Fruit fly (Drosophila melanogaster): ENCODE measurements around the gene CG16863.

CG16863 gene

DNA sequence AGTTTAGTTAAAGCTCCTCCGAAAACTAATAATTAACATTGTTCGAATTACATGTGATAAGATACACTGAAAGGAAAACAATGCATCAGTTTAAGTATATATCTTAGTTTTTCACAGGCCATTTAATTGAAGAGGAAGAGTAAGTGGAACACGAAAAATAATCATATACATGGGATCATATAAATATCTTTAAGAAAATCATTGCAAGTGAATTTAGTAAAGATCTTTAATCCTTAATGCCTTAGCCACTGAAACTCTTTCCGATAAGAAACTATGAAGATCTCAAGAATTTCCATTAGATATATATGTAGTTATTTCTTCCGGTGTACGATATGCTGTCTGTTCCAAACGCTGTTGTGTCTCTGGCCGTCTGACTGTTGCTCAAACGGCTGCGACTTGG is 12.1 kb upstream of the CG16863 start (continued):
- no peak for TF ChIP-seq lov (optimal IDR thresholded peaks at IDR 0.05)
- TF ChIP-seq lov (GFP tag; IDR thresholded peaks at IDR 0.05): no peak
- TF ChIP-seq abd-A (tag; optimal IDR thresholded peaks at IDR 0.05): no peak
- TF ChIP-seq MBD-R2 (GFP tag; IDR thresholded peaks at IDR 0.05): no peak
- peak; percentile 76 for TF ChIP-seq Drgx (GFP tag; IDR thresholded peaks at IDR 0.05)
- no peak for TF ChIP-seq pan (optimal IDR thresholded peaks at IDR 0.05)
- peak in 1 of 2 experiments; percentile 47 for TF ChIP-seq pan (GFP tag; optimal IDR thresholded peaks at IDR 0.05 in 1 of 2, IDR thresholded peaks at IDR 0.05 in 1 of 2)
- TF ChIP-seq fd64A (GFP tag; optimal IDR thresholded peaks at IDR 0.05): no peak
- TF ChIP-seq slbo (GFP tag; IDR thresholded peaks at IDR 0.05): peak; percentile 73
- TF ChIP-seq ham (GFP tag; IDR thresholded peaks at IDR 0.05): no peak
- TF ChIP-seq CG1792 (GFP tag; optimal IDR thresholded peaks at IDR 0.05): peak; percentile 14
- TF ChIP-seq CG17361 (GFP tag; IDR thresholded peaks at IDR 0.05): peak; percentile 65
- TF ChIP-seq CG15514 (GFP tag; optimal IDR thresholded peaks at IDR 0.05): peak; percentile 10
- TF ChIP-seq HmgZ (tag; optimal IDR thresholded peaks at IDR 0.05): peak; percentile 19
- no peak for TF ChIP-seq klu (GFP tag; IDR thresholded peaks at IDR 0.05)
- no peak for TF ChIP-seq NFAT (GFP tag; IDR thresholded peaks at IDR 0.05)
- peak; percentile 53 for TF ChIP-seq NfI (GFP tag; optimal IDR thresholded peaks at IDR 0.05)
- TF ChIP-seq CG17328 (GFP tag; IDR thresholded peaks at IDR 0.05): 0 out of 2 replicates have a peak, but pooled peaks have one; percentile 19
- TF ChIP-seq H2.0 (GFP tag; IDR thresholded peaks at IDR 0.05): 0 out of 2 replicates have a peak, but pooled peaks have one; percentile 7
- TF ChIP-seq scrt (GFP tag; optimal IDR thresholded peaks at IDR 0.05): peak; percentile 13
- peak; percentile 36 for TF ChIP-seq slou (GFP tag; optimal IDR thresholded peaks at IDR 0.05)
- peak; percentile 48 for TF ChIP-seq Xbp1 (GFP tag; optimal IDR thresholded peaks at IDR 0.05)
- no peak for TF ChIP-seq insv (GFP tag; optimal IDR thresholded peaks at IDR 0.05)
- no peak for TF ChIP-seq CG11695 (GFP tag; IDR thresholded peaks at IDR 0.05)
- peak; percentile 47 for TF ChIP-seq CG10267 (tag; optimal IDR thresholded peaks at IDR 0.05)
- TF ChIP-seq ind (GFP tag; optimal IDR thresholded peaks at IDR 0.05): peak; percentile 44
- TF ChIP-seq prd (optimal IDR thresholded peaks at IDR 0.05): no peak
- peak; percentile 53; the same call in 2 of the 3 replicates for TF ChIP-seq prd (GFP tag; IDR thresholded peaks at IDR 0.05)
- TF ChIP-seq phol (tag; optimal IDR thresholded peaks at IDR 0.05): peak; percentile 43
- TF ChIP-seq sd (tag; optimal IDR thresholded peaks at IDR 0.05): no peak
- no peak for TF ChIP-seq dimm (GFP tag; IDR thresholded peaks at IDR 0.05)
- no peak for TF ChIP-seq Lim3 (GFP tag; IDR thresholded peaks at IDR 0.05)
- peak; percentile 41 for TF ChIP-seq CG2875 (GFP tag; optimal IDR thresholded peaks at IDR 0.05)
- no peak for TF ChIP-seq knrl (GFP tag; IDR thresholded peaks at IDR 0.05; ENCODE audit: partially characterized antibody)
- TF ChIP-seq Atf3 (GFP tag; optimal IDR thresholded peaks at IDR 0.05): peak; percentile 17
- peak; percentile 58; the same call in 1 of the 2 replicates for TF ChIP-seq CG31441 (GFP tag; IDR thresholded peaks at IDR 0.05)
- TF ChIP-seq Mes4 (GFP tag; optimal IDR thresholded peaks at IDR 0.05): peak; percentile 6
- peak; percentile 59 for TF ChIP-seq Aef1 (GFP tag; IDR thresholded peaks at IDR 0.05)
- peak; percentile 24; the same call in 1 of the 2 replicates for TF ChIP-seq onecut (GFP tag; IDR thresholded peaks at IDR 0.05)
- peak; percentile 74 for TF ChIP-seq dysf (GFP tag; IDR thresholded peaks at IDR 0.05)
- peak; percentile 67 for TF ChIP-seq Abd-B (GFP tag; optimal IDR thresholded peaks at IDR 0.05)
- peak; percentile 27; the same call in 1 of the 2 replicates for TF ChIP-seq ttk (GFP tag; IDR thresholded peaks at IDR 0.05)
- TF ChIP-seq CG13775 (GFP tag; optimal IDR thresholded peaks at IDR 0.05): peak; percentile 40
- peak; percentile 71 for TF ChIP-seq ranshi (GFP tag; IDR thresholded peaks at IDR 0.05)
- TF ChIP-seq chm (GFP tag; IDR thresholded peaks at IDR 0.05): no peak
- TF ChIP-seq CG4404 (GFP tag; IDR thresholded peaks at IDR 0.05): no peak
- TF ChIP-seq CG12299 (tag; optimal IDR thresholded peaks at IDR 0.05): peak; percentile 17
- TF ChIP-seq CG12942 (GFP tag; optimal IDR thresholded peaks at IDR 0.05): peak; percentile 51
- peak; percentile 32; the same call in 1 of the 2 replicates for TF ChIP-seq CG9932 (GFP tag; IDR thresholded peaks at IDR 0.05)
- peak; percentile 41 for TF ChIP-seq pum (GFP tag; optimal IDR thresholded peaks at IDR 0.05)
- peak; percentile 11 for TF ChIP-seq Chrac-16 (GFP tag; optimal IDR thresholded peaks at IDR 0.05)
- TF ChIP-seq CG10979 (tag; optimal IDR thresholded peaks at IDR 0.05): peak; percentile 67

Measured in whole organism, embryonic.